Worm (Caenorhabditis elegans) whole organism, late embryonic: ENCODE measurements around the gene Y75B8A.24.

Source experiments
- ceh-18 ChIP-seq: sonication (generic microtip); optimal IDR thresholded peaks from 2 replicates; lab custom pipeline; 2016; ENCODE audit warnings: missing genetic modification characterization, missing compliant biosample characterization
- ceh-34 ChIP-seq: sonication (generic microtip); optimal IDR thresholded peaks from 2 replicates; lab custom pipeline; 2016; ENCODE audit warnings: mild to moderate bottlenecking, missing genetic modification characterization, missing compliant biosample characterization
- ceh-45 ChIP-seq: fragments of 200-800 bp; sonication (Bioruptor generic); IDR thresholded peaks from 2 replicates; pipeline ENCODE4 v1.3.6; 2022; ENCODE audit warnings: missing genetic modification reagents, missing genetic modification characterization, missing compliant biosample characterization
- elt-2 ChIP-seq: sonication (generic microtip); optimal IDR thresholded peaks from 2 replicates; lab custom pipeline; 2016; ENCODE audit warnings: missing genetic modification reagents, missing genetic modification characterization, missing compliant biosample characterization
- fax-1 ChIP-seq: sonication (generic microtip); optimal IDR thresholded peaks from 2 replicates; lab custom pipeline; 2016; ENCODE audit warnings: missing genotype, missing genetic modification characterization, missing compliant biosample characterization
- fkh-10 ChIP-seq: fragments of 150-350 bp; optimal IDR thresholded peaks from 2 replicates; lab custom pipeline; 2014; ENCODE audit warnings: missing biosample characterization, missing genetic modification reagents, missing genetic modification characterization
- odd-2 ChIP-seq: sonication (generic microtip); optimal IDR thresholded peaks from 2 replicates; lab custom pipeline; 2017; ENCODE audit warnings: antibody characterized with exemption, mild to moderate bottlenecking, missing genetic modification characterization, missing compliant biosample characterization
- unc-3 ChIP-seq, 2 experiments: fragments of 200-800 bp in 1 of 2; sonication (Bioruptor generic) in 1 of 2; sonication (generic microtip) in 1 of 2; conservative IDR thresholded peaks in 1 of 2; optimal IDR thresholded peaks in 1 of 2; 2 replicates each; pipeline versions ENCODE4 v1.3.6 to Lab custom; 2016 to 2022; ENCODE audit warnings: missing compliant biosample characterization in 2 of 2, missing genetic modification characterization in 2 of 2, missing genetic modification reagents in 1 of 2

- no peak for TF ChIP-seq fax-1 (tag; lab: Kevin White, UChicago)
- TF ChIP-seq odd-2 = no peak
- TF ChIP-seq ceh-34 (tag; lab: Kevin White, UChicago) = no peak
- no peak for TF ChIP-seq ceh-45 (GFP tag; lab: Robert Waterston, UW)
- no peak for TF ChIP-seq ceh-18 (tag; lab: Kevin White, UChicago)
- TF ChIP-seq elt-2 = no peak
- no peak for TF ChIP-seq unc-3 (GFP tag; conservative IDR thresholded peaks at IDR 0.05; lab: Robert Waterston, UW)
- TF ChIP-seq unc-3 (tag; optimal IDR thresholded peaks at IDR 0.05; lab: Kevin White, UChicago) = no peak
- no peak for TF ChIP-seq fkh-10 (GFP tag; lab: Kevin White, UChicago)
These were observed 5.2 kb upstream of the Y75B8A.24 start for ce11 chrIII:12278766-12279165.
